Worm (Caenorhabditis elegans) whole organism, midembryonic: ENCODE results near the gene Y111B2A.12.

Source experiments
- ref-1 ChIP-seq: fragments of 200-800 bp; sonication (Bioruptor generic); conservative IDR thresholded peaks from 2 replicates; pipeline ENCODE4 v1.3.6; 2022; ENCODE audit warnings: missing genetic modification reagents, missing genetic modification characterization, missing compliant biosample characterization
- tab-1 ChIP-seq: fragments of 200-800 bp; sonication (Bioruptor generic); IDR thresholded peaks from 2 replicates; pipeline ENCODE4 v1.3.6; 2022; ENCODE audit warnings: missing genetic modification characterization, missing compliant biosample characterization
- ztf-23 ChIP-seq: fragments of 200-800 bp; sonication (Bioruptor generic); IDR thresholded peaks from 2 replicates; pipeline ENCODE4 v1.3.6; 2022; ENCODE audit warnings: missing genetic modification reagents, missing genetic modification characterization, missing compliant biosample characterization
- ztf-29 ChIP-seq: fragments of 200-800 bp; sonication (Bioruptor generic); IDR thresholded peaks from 2 replicates; pipeline ENCODE4 v1.3.6; 2022; ENCODE audit warnings: missing genetic modification reagents, missing genetic modification characterization, missing compliant biosample characterization

ce11 chrIII:12562769-12563168, 46.3 kb upstream of the Y111B2A.12 start:
- TF ChIP-seq ref-1 (GFP tag; lab: Robert Waterston, UW) (no peak), ztf-23 (no peak), tab-1 (GFP tag; lab: Robert Waterston, UW) (no peak), ztf-29 (GFP tag; lab: Robert Waterston, UW) (no peak)
